Fruit fly (Drosophila melanogaster) whole organism, wandering third instar larva: ENCODE data around the gene CtsL4.

Source experiments
- Abd-B ChIP-seq: fragments of >200 bp; optimal IDR thresholded peaks from 2 replicates; lab custom pipeline; 2017; ENCODE audit warnings: missing biosample characterization, missing genetic modification characterization
- CG32264 ChIP-seq: fragments of 200-800 bp; sonication (Bioruptor generic); optimal IDR thresholded peaks from 2 replicates; lab custom pipeline; 2016; ENCODE audit warnings: missing biosample characterization, missing genetic modification characterization
- CG9705 ChIP-seq: fragments of 200-800 bp; sonication (Bioruptor generic); optimal IDR thresholded peaks from 2 replicates; lab custom pipeline; 2018; ENCODE audit warnings: missing biosample characterization, mild to moderate bottlenecking, missing genetic modification characterization
- CrebA ChIP-seq: fragments of 200-800 bp; sonication (Bioruptor generic); optimal IDR thresholded peaks from 2 replicates; lab custom pipeline; 2016; ENCODE audit warnings: missing biosample characterization, mild to moderate bottlenecking, missing genetic modification characterization, borderline replicate concordance
- Dfd ChIP-seq: fragments of >200 bp; optimal IDR thresholded peaks from 2 replicates; lab custom pipeline; 2017; ENCODE audit warnings: missing biosample characterization, missing genetic modification characterization
- Dif ChIP-seq: fragments of 200-275, 200-300 bp; sonication (Bioruptor generic); optimal IDR thresholded peaks from 2 replicates; lab custom pipeline; 2018; ENCODE audit warnings: missing biosample characterization, missing genetic modification characterization; ENCODE audit not compliant: partially characterized antibody
- GATAd ChIP-seq: sonication (Bioruptor generic); optimal IDR thresholded peaks from 2 replicates; lab custom pipeline; 2016; ENCODE audit warnings: missing biosample characterization, missing genetic modification characterization
- HLH106 ChIP-seq: fragments of 200-800 bp; optimal IDR thresholded peaks from 3 replicates; lab custom pipeline; 2019; ENCODE audit warnings: missing biosample characterization, mild to moderate bottlenecking, missing genetic modification characterization, moderate library complexity
- Hnf4 ChIP-seq: fragments of 200-800 bp; sonication (Bioruptor generic); optimal IDR thresholded peaks from 2 replicates; lab custom pipeline; 2016; ENCODE audit warnings: missing biosample characterization, mild to moderate bottlenecking, missing genetic modification characterization
- Hr78 ChIP-seq: fragments of >200 bp; optimal IDR thresholded peaks from 2 replicates; lab custom pipeline; 2017; ENCODE audit warnings: missing biosample characterization, missing genetic modification characterization
- Hr83 ChIP-seq: fragments of 200-300 bp; sonication (Bioruptor generic); optimal IDR thresholded peaks from 2 replicates; lab custom pipeline; 2016; ENCODE audit warnings: missing biosample characterization, mild to moderate bottlenecking, missing genetic modification characterization, moderate library complexity; ENCODE audit not compliant: poor library complexity, severe bottlenecking
- Jra ChIP-seq: sonication (Bioruptor generic); optimal IDR thresholded peaks from 2 replicates; lab custom pipeline; 2016; ENCODE audit warnings: missing biosample characterization, missing genetic modification characterization
- Mio ChIP-seq: sonication (Bioruptor generic); optimal IDR thresholded peaks from 2 replicates; lab custom pipeline; 2016; ENCODE audit warnings: missing biosample characterization, missing genetic modification characterization
- Myc ChIP-seq: fragments of >200 bp; optimal IDR thresholded peaks from 2 replicates; lab custom pipeline; 2017
- N ChIP-seq: fragments of >200 bp; optimal IDR thresholded peaks from 2 replicates; lab custom pipeline; 2018; ENCODE audit warnings: missing biosample characterization, missing external identifiers, missing genetic modification characterization
- OdsH ChIP-seq: fragments of 200-800 bp; sonication (Bioruptor generic); optimal IDR thresholded peaks from 2 replicates; lab custom pipeline; 2016; ENCODE audit warnings: missing biosample characterization, mild to moderate bottlenecking, missing genetic modification characterization
- Rel ChIP-seq, 2 experiments: fragments of 200-800 bp; sonication (Bioruptor generic) in 1 of 2; optimal IDR thresholded peaks; 2 replicates in 1 of 2; 3 replicates in 1 of 2; lab custom pipeline; 2016 to 2019; ENCODE audit warnings: mild to moderate bottlenecking in 2 of 2, missing biosample characterization in 2 of 2, missing genetic modification characterization in 2 of 2, moderate library complexity in 1 of 2
- Sp1 ChIP-seq: fragments of 200-800 bp; sonication (Bioruptor generic); optimal IDR thresholded peaks from 3 replicates; lab custom pipeline; 2019; ENCODE audit warnings: missing biosample characterization, mild to moderate bottlenecking, missing genetic modification characterization, moderate library complexity
- Vsx2 ChIP-seq: fragments of 200-300, 225-300 bp; sonication (Bioruptor generic); optimal IDR thresholded peaks from 2 replicates; lab custom pipeline; 2018; ENCODE audit warnings: missing biosample characterization, missing genetic modification characterization; ENCODE audit not compliant: partially characterized antibody
- br ChIP-seq: fragments of 200-800 bp; sonication (Bioruptor generic); optimal IDR thresholded peaks from 2 replicates; lab custom pipeline; 2016; ENCODE audit warnings: missing biosample characterization, missing genetic modification characterization
- brk ChIP-seq: fragments of 200-800 bp; sonication (Bioruptor generic); optimal IDR thresholded peaks from 2 replicates; lab custom pipeline; 2016; ENCODE audit warnings: missing biosample characterization, mild to moderate bottlenecking, missing genetic modification characterization
- dl ChIP-seq, 2 experiments: fragments of 175-275, 200-275 bp in 1 of 2; fragments of 200-275 bp in 1 of 2; sonication (Bioruptor generic); optimal IDR thresholded peaks; lab custom pipeline; 2018; ENCODE audit warnings: mild to moderate bottlenecking in 2 of 2, missing biosample characterization in 2 of 2, missing genetic modification characterization in 2 of 2, moderate library complexity in 2 of 2; ENCODE audit not compliant: partially characterized antibody in 2 of 2, insufficient read depth in 1 of 2
- dmrt93B ChIP-seq: fragments of 200-800 bp; sonication (Bioruptor generic); optimal IDR thresholded peaks from 2 replicates; lab custom pipeline; 2018; ENCODE audit warnings: missing biosample characterization, mild to moderate bottlenecking, missing genetic modification characterization
- dsf ChIP-seq: sonication (Bioruptor generic); optimal IDR thresholded peaks from 2 replicates; lab custom pipeline; 2016; ENCODE audit warnings: missing biosample characterization, missing genetic modification characterization, borderline replicate concordance
- ey ChIP-seq: fragments of 200-800 bp; sonication (Bioruptor generic); optimal IDR thresholded peaks from 2 replicates; lab custom pipeline; 2016; ENCODE audit warnings: missing biosample characterization, missing genetic modification characterization
- foxo ChIP-seq, 2 experiments: fragments of 200-800 bp; sonication (Bioruptor generic); optimal IDR thresholded peaks; 2 replicates in 1 of 2; 3 replicates in 1 of 2; lab custom pipeline; 2016 to 2017; ENCODE audit warnings: missing biosample characterization in 2 of 2, missing genetic modification characterization in 2 of 2
- fru ChIP-seq: fragments of 200-800 bp; sonication (Bioruptor generic); optimal IDR thresholded peaks from 3 replicates; lab custom pipeline; 2016; ENCODE audit warnings: missing biosample characterization, mild to moderate bottlenecking, missing genetic modification characterization
- h ChIP-seq: fragments of 200-800 bp; sonication (Bioruptor generic); optimal IDR thresholded peaks from 3 replicates; lab custom pipeline; 2016; ENCODE audit warnings: missing biosample characterization, mild to moderate bottlenecking, missing genetic modification characterization
- jim ChIP-seq: fragments of 175-275, 200-325 bp; sonication (Bioruptor generic); optimal IDR thresholded peaks from 2 replicates; lab custom pipeline; 2016; ENCODE audit warnings: missing biosample characterization, mild to moderate bottlenecking, missing genetic modification characterization
- lola ChIP-seq: fragments of >200 bp; optimal IDR thresholded peaks from 2 replicates; lab custom pipeline; 2017; ENCODE audit warnings: missing biosample characterization, missing genetic modification characterization
- pan ChIP-seq: fragments of >200 bp; optimal IDR thresholded peaks from 2 replicates; lab custom pipeline; 2017
- psq ChIP-seq: fragments of 200-800 bp; sonication (Bioruptor generic); optimal IDR thresholded peaks from 3 replicates; lab custom pipeline; 2017; ENCODE audit warnings: missing biosample characterization, mild to moderate bottlenecking, missing genetic modification characterization, moderate library complexity
- rgr ChIP-seq: fragments of 200-800 bp; sonication (Bioruptor generic); optimal IDR thresholded peaks from 3 replicates; lab custom pipeline; 2016; ENCODE audit warnings: missing biosample characterization, mild to moderate bottlenecking, missing genetic modification characterization
- sage ChIP-seq: fragments of 200-800 bp; sonication (Bioruptor generic); optimal IDR thresholded peaks from 2 replicates; lab custom pipeline; 2016; ENCODE audit warnings: missing biosample characterization, mild to moderate bottlenecking, missing genetic modification characterization
- sv ChIP-seq: fragments of 200-800 bp; sonication (Bioruptor generic); optimal IDR thresholded peaks from 3 replicates; lab custom pipeline; 2016; ENCODE audit warnings: missing biosample characterization, missing genetic modification characterization
- tai ChIP-seq: sonication (Bioruptor generic); optimal IDR thresholded peaks from 2 replicates; lab custom pipeline; 2016; ENCODE audit warnings: missing biosample characterization, missing genetic modification characterization
- usp ChIP-seq: fragments of >200 bp; optimal IDR thresholded peaks from 2 replicates; lab custom pipeline; 2017; ENCODE audit warnings: missing biosample characterization, missing genetic modification characterization
- woc ChIP-seq: sonication (Bioruptor generic); optimal IDR thresholded peaks from 2 replicates; lab custom pipeline; 2016; ENCODE audit warnings: missing biosample characterization, mild to moderate bottlenecking, missing genetic modification characterization

The CtsL4 gene

dm6 chr2L:10386824-10387223, 30.4 kb upstream of the CtsL4 start:
- TF ChIP-seq dsf (GFP tag; lab: Kevin White, UChicago) (no peak), lola (GFP tag; lab: Kevin White, UChicago) (no peak), ey (GFP tag; lab: Kevin White, UChicago) (no peak), Dfd (GFP tag; lab: Kevin White, UChicago) (no peak), Abd-B (no peak), OdsH (no peak), foxo (GFP tag; optimal IDR thresholded peaks at IDR 0.05; lab: Kevin White, UChicago) (no peak), jim (GFP tag; lab: Kevin White, UChicago) (no peak), CG9705 (GFP tag; lab: Kevin White, UChicago) (no peak), HLH106 (tag; lab: Kevin White, UChicago) (no peak), Myc (lab: Kevin White, UChicago) (no peak), rgr (no peak), Hnf4 (GFP tag; lab: Kevin White, UChicago) (no peak), woc (GFP tag; lab: Kevin White, UChicago) (no peak), Sp1 (GFP tag; lab: Kevin White, UChicago) (no peak), sage (GFP tag; lab: Kevin White, UChicago) (no peak), pan (lab: Kevin White, UChicago) (no peak), psq (no peak)

dm6 chr2L:10386208-10386805, 29.9 kb upstream of the CtsL4 start, which contains the start of the genes Cdk1 and mRpS7:
TSS of gene Cdk1 (minus strand) at chr2L:10386262.
TSS of gene mRpS7 (plus strand) at chr2L:10386662.
- TF ChIP-seq Sp1 (GFP tag; lab: Kevin White, UChicago) (peak; percentile 55), Rel (GFP tag; optimal IDR thresholded peaks at IDR 0.05; lab: Kevin White, UChicago) (no peak), Rel (tag; optimal IDR thresholded peaks at IDR 0.05; lab: Kevin White, UChicago) (no peak), OdsH (peak; percentile 4), sage (GFP tag; lab: Kevin White, UChicago) (peak; percentile 3), br (GFP tag; lab: Kevin White, UChicago) (no peak), dmrt93B (GFP tag; lab: Kevin White, UChicago) (no peak), N (GFP tag; lab: Kevin White, UChicago) (no peak), Myc (lab: Kevin White, UChicago) (peak; percentile 9), CG32264 (no peak), usp (GFP tag; lab: Kevin White, UChicago) (no peak), Vsx2 (GFP tag; lab: Kevin White, UChicago) (no peak), Hr78 (GFP tag; lab: Kevin White, UChicago) (no peak), foxo (GFP tag; optimal IDR thresholded peaks at IDR 0.05; lab: Kevin White, UChicago) (peak in 1 of 2 experiments; percentile 61), dsf (GFP tag; lab: Kevin White, UChicago) (no peak), psq (peak; percentile 27), Hnf4 (GFP tag; lab: Kevin White, UChicago) (peak; percentile 49), GATAd (no peak), Mio (GFP tag; lab: Kevin White, UChicago) (no peak), CG9705 (GFP tag; lab: Kevin White, UChicago) (no peak), brk (GFP tag; lab: Kevin White, UChicago) (peak; percentile 30), fru (peak; percentile 49), Abd-B (no peak), dl (GFP tag; optimal IDR thresholded peaks at IDR 0.05; lab: Kevin White, UChicago; ENCODE audit: insufficient read depth in 1 of 2, partially characterized antibody in 2 of 2) (no peak), HLH106 (tag; lab: Kevin White, UChicago) (peak; percentile 59), lola (GFP tag; lab: Kevin White, UChicago) (no peak), woc (GFP tag; lab: Kevin White, UChicago) (peak; percentile 76), sv (GFP tag; lab: Kevin White, UChicago) (peak; percentile 43), Hr83 (no peak), Jra (GFP tag; lab: Kevin White, UChicago) (peak; percentile 43), h (peak; percentile 44), Dif (no peak), tai (GFP tag; lab: Kevin White, UChicago) (peak; percentile 47), CrebA (GFP tag; lab: Kevin White, UChicago) (no peak), pan (lab: Kevin White, UChicago) (no peak), rgr (peak; percentile 2), jim (GFP tag; lab: Kevin White, UChicago) (no peak), Dfd (GFP tag; lab: Kevin White, UChicago) (no peak), ey (GFP tag; lab: Kevin White, UChicago) (peak; percentile 28)
